Fruit fly (Drosophila melanogaster): Measurements from ENCODE around the gene shtd.
A peak's percentile ranks its signal among the peaks of the same experiment; 100 is the strongest.

Gene shtd

dm6 chrX:15498791-15499190 is 36.5 kb upstream of the shtd start (continued):
- TF ChIP-seq E2f1 (GFP tag; IDR thresholded peaks at IDR 0.05) (no peak), Hmr (GFP tag; optimal IDR thresholded peaks at IDR 0.05) (no peak), emc (GFP tag; optimal IDR thresholded peaks at IDR 0.05) (no peak), CG15269 (tag; optimal IDR thresholded peaks at IDR 0.05) (no peak), CG8388 (GFP tag; optimal IDR thresholded peaks at IDR 0.05) (peak; percentile 10), al (GFP tag; IDR thresholded peaks at IDR 0.05) (no peak), CG17328 (GFP tag; IDR thresholded peaks at IDR 0.05) (peak; percentile 44), CG11696 (GFP tag; IDR thresholded peaks at IDR 0.05) (0 out of 2 replicates have a peak, but pooled peaks have one; percentile 20), bcd (GFP tag; optimal IDR thresholded peaks at IDR 0.05) (no peak), Nf-YC (tag; optimal IDR thresholded peaks at IDR 0.05) (peak; percentile 11), otp (GFP tag; IDR thresholded peaks at IDR 0.05) (peak; percentile 68; the same call in 2 of the 3 replicates), HmgZ (tag; optimal IDR thresholded peaks at IDR 0.05) (no peak), ro (GFP tag; IDR thresholded peaks at IDR 0.05) (no peak), chif (GFP tag; optimal IDR thresholded peaks at IDR 0.05) (peak in 1 of 2 experiments; percentile 22), pzg (GFP tag; optimal IDR thresholded peaks at IDR 0.05) (no peak), jigr1 (GFP tag; IDR thresholded peaks at IDR 0.05) (no peak), vvl (GFP tag; IDR thresholded peaks at IDR 0.05) (peak; percentile 56; the same call in 1 of the 2 replicates), sug (tag; optimal IDR thresholded peaks at IDR 0.05) (peak; percentile 10), CG33213 (GFP tag; optimal IDR thresholded peaks at IDR 0.05) (peak; percentile 13), eve (GFP tag; optimal IDR thresholded peaks at IDR 0.05) (no peak), gfzf (GFP tag; optimal IDR thresholded peaks at IDR 0.05) (no peak), pho (GFP tag; optimal IDR thresholded peaks at IDR 0.05) (no peak), CoRest (tag; optimal IDR thresholded peaks at IDR 0.05) (peak; percentile 12), Poxn (GFP tag; IDR thresholded peaks at IDR 0.05) (no peak), CG4360 (GFP tag; IDR thresholded peaks at IDR 0.05) (0 out of 2 replicates have a peak, but pooled peaks have one; percentile 28), Dref (GFP tag; IDR thresholded peaks at IDR 0.05) (no peak), dati (GFP tag; IDR thresholded peaks at IDR 0.05) (no peak), Dip3 (GFP tag; optimal IDR thresholded peaks at IDR 0.05) (no peak), sens-2 (GFP tag; IDR thresholded peaks at IDR 0.05) (no peak), org-1 (GFP tag; optimal IDR thresholded peaks at IDR 0.05) (no peak), sna (GFP tag; IDR thresholded peaks at IDR 0.05; ENCODE audit: partially characterized antibody) (no peak), CG17912 (GFP tag; optimal IDR thresholded peaks at IDR 0.05) (peak; percentile 26), cato (GFP tag; optimal IDR thresholded peaks at IDR 0.05; ENCODE audit: borderline replicate concordance) (no peak), onecut (GFP tag; IDR thresholded peaks at IDR 0.05) (no peak), Gug (GFP tag; IDR thresholded peaks at IDR 0.05) (no peak), zf30C (GFP tag; optimal IDR thresholded peaks at IDR 0.05) (peak; percentile 1), CG1647 (GFP tag; optimal IDR thresholded peaks at IDR 0.05) (no peak), luna (GFP tag; optimal IDR thresholded peaks at IDR 0.05) (no peak), CG2875 (GFP tag; optimal IDR thresholded peaks at IDR 0.05) (no peak), bsh (GFP tag; optimal IDR thresholded peaks at IDR 0.05) (peak in 1 of 2 experiments; percentile 24), CG3407 (GFP tag; optimal IDR thresholded peaks at IDR 0.05) (no peak), ems (GFP tag; optimal IDR thresholded peaks at IDR 0.05) (peak; percentile 20), CG8359 (GFP tag; optimal IDR thresholded peaks at IDR 0.05; ENCODE audit: borderline replicate concordance) (no peak), grn (GFP tag; optimal IDR thresholded peaks at IDR 0.05) (peak; percentile 13), bbx (GFP tag; IDR thresholded peaks at IDR 0.05; ENCODE audit: partially characterized antibody) (0 out of 2 replicates have a peak, but pooled peaks have one; percentile 33), CG12236 (GFP tag; optimal IDR thresholded peaks at IDR 0.05) (no peak), CG8765 (GFP tag; IDR thresholded peaks at IDR 0.05) (no peak), CG34224 (GFP tag; IDR thresholded peaks at IDR 0.05; ENCODE audit: partially characterized antibody) (no peak), peb (GFP tag; IDR thresholded peaks at IDR 0.05) (no peak), CG34422 (GFP tag; IDR thresholded peaks at IDR 0.05) (peak; percentile 35; the same call in 1 of the 3 replicates), CG4820 (GFP tag; optimal IDR thresholded peaks at IDR 0.05) (no peak)

Measured in whole organism, embryonic.